Worm (Caenorhabditis elegans): Measurements from ENCODE around the gene F10A3.17.

- no peak for TF ChIP-seq ztf-29 (GFP tag; IDR thresholded peaks at IDR 0.05)
- no peak for TF ChIP-seq klf-2 (GFP tag; conservative IDR thresholded peaks at IDR 0.05)
- no peak for TF ChIP-seq cog-1 (tag; optimal IDR thresholded peaks at IDR 0.05)
- TF ChIP-seq flt-1 (GFP tag; IDR thresholded peaks at IDR 0.05) = no peak
- no peak for TF ChIP-seq med-1 (GFP tag; optimal IDR thresholded peaks at IDR 0.05; ENCODE audit: insufficient read depth)
- no peak for TF ChIP-seq T22C8.4 (GFP tag; IDR thresholded peaks at IDR 0.05)
- TF ChIP-seq ztf-23 (GFP tag; IDR thresholded peaks at IDR 0.05) = no peak
- TF ChIP-seq ref-1 (GFP tag; conservative IDR thresholded peaks at IDR 0.05) = no peak
- no peak for TF ChIP-seq tab-1 (GFP tag; IDR thresholded peaks at IDR 0.05)
These were observed 4.4 kb downstream of the F10A3.17 start, which contains the start of gene str-97 for ce11 chrV:16155111-16155510.

All from whole organism, midembryonic.